Fruit fly (Drosophila melanogaster): ENCODE measurements around the gene mfr.

dm6 chr3L:8859936-8860335 lies 52.5 kb downstream of the mfr start:
- no peak for TF ChIP-seq foxo (GFP tag; optimal IDR thresholded peaks at IDR 0.05)
- no peak for TF ChIP-seq h (GFP tag; optimal IDR thresholded peaks at IDR 0.05)
- no peak for TF ChIP-seq ey (GFP tag; optimal IDR thresholded peaks at IDR 0.05)
